Fruit fly (Drosophila melanogaster) whole organism, embryonic: ENCODE data around the gene CG44174.
A peak's percentile ranks its signal among the peaks of the same experiment; 100 is the strongest.

ENCODE experiments used
- Blimp-1 ChIP-seq: fragments of 200-800 bp; sonication (Bioruptor generic); optimal IDR thresholded peaks from 3 replicates; lab custom pipeline; 2018; ENCODE audit warnings: missing biosample characterization, missing genetic modification characterization, mild to moderate bottlenecking, moderate library complexity, missing genetic modification reagents
- CG10267 ChIP-seq: fragments of 200-800 bp; sonication (Bioruptor generic); optimal IDR thresholded peaks from 2 replicates; lab custom pipeline; 2018; ENCODE audit warnings: missing biosample characterization, mild to moderate bottlenecking, missing genetic modification characterization, moderate library complexity
- CG12391 ChIP-seq: fragments of 200-800 bp; sonication (Bioruptor generic); optimal IDR thresholded peaks from 3 replicates; lab custom pipeline; 2018; ENCODE audit warnings: missing biosample characterization, mild to moderate bottlenecking, missing genetic modification characterization, moderate library complexity
- CG12744 ChIP-seq: fragments of 200-800 bp; sonication (Bioruptor generic); optimal IDR thresholded peaks from 2 replicates; lab custom pipeline; 2016; ENCODE audit warnings: missing biosample characterization, missing genetic modification characterization
- CG13894 ChIP-seq: fragments of 200-800 bp; sonication (Bioruptor generic); optimal IDR thresholded peaks from 3 replicates; lab custom pipeline; 2018; ENCODE audit warnings: missing biosample characterization, mild to moderate bottlenecking, missing genetic modification characterization, moderate library complexity
- CG1529 ChIP-seq: fragments of 200-800 bp; sonication (Bioruptor generic); optimal IDR thresholded peaks from 3 replicates; lab custom pipeline; 2018; ENCODE audit warnings: missing biosample characterization, missing genetic modification characterization
- CG15696 ChIP-seq: fragments of 200-800 bp; sonication (Bioruptor generic); optimal IDR thresholded peaks from 2 replicates; lab custom pipeline; 2019; ENCODE audit warnings: missing biosample characterization, mild to moderate bottlenecking, missing genetic modification characterization, moderate library complexity
- CG16815 ChIP-seq: fragments of 200-800 bp; sonication (Bioruptor generic); optimal IDR thresholded peaks from 3 replicates; lab custom pipeline; 2017; ENCODE audit warnings: missing biosample characterization, mild to moderate bottlenecking, missing genetic modification characterization
- CG17359 ChIP-seq: fragments of 200-800 bp; sonication (Bioruptor generic); optimal IDR thresholded peaks from 3 replicates; lab custom pipeline; 2018; ENCODE audit warnings: missing biosample characterization, mild to moderate bottlenecking, missing genetic modification characterization, moderate library complexity
- CG17612 ChIP-seq: fragments of 200-800 bp; sonication (Bioruptor generic); IDR thresholded peaks from 2 replicates; pipeline ENCODE4 v1.3.6; 2022; ENCODE audit warnings: missing biosample characterization, missing genetic modification characterization
- CG17829 ChIP-seq: fragments of 200-800 bp; optimal IDR thresholded peaks from 2 replicates; lab custom pipeline; 2019; ENCODE audit warnings: missing biosample characterization, mild to moderate bottlenecking, missing genetic modification characterization, moderate library complexity
- CG31441 ChIP-seq: fragments of 200-800 bp; sonication (Bioruptor generic); IDR thresholded peaks from 2 replicates; pipeline ENCODE4 v1.3.6; 2022; ENCODE audit warnings: missing biosample characterization, missing genetic modification characterization
- CG33557 ChIP-seq: fragments of 200-800 bp; sonication (Bioruptor generic); optimal IDR thresholded peaks from 2 replicates; lab custom pipeline; 2019; ENCODE audit warnings: missing biosample characterization, mild to moderate bottlenecking, missing genetic modification characterization, moderate library complexity
- CG3407 ChIP-seq: fragments of 200-800 bp; sonication (Bioruptor generic); optimal IDR thresholded peaks from 2 replicates; lab custom pipeline; 2018; ENCODE audit warnings: missing biosample characterization, mild to moderate bottlenecking, missing genetic modification characterization
- CG3726 ChIP-seq: fragments of 200-800 bp; sonication (Bioruptor generic); IDR thresholded peaks from 3 replicates; pipeline ENCODE4, ENCODE4 v1.3.6; 2022; ENCODE audit warnings: missing biosample characterization, missing genetic modification characterization
- CG6854 ChIP-seq: fragments of 200-800 bp; sonication (Bioruptor generic); optimal IDR thresholded peaks from 3 replicates; lab custom pipeline; 2017; ENCODE audit warnings: missing biosample characterization, mild to moderate bottlenecking, missing genetic modification characterization
- CG8924 ChIP-seq: fragments of 200-800 bp; optimal IDR thresholded peaks from 3 replicates; lab custom pipeline; 2019; ENCODE audit warnings: missing biosample characterization, mild to moderate bottlenecking, missing genetic modification characterization, moderate library complexity
- D ChIP-seq, 2 experiments: fragments of 200-800 bp in 1 of 2; fragments of >200 bp in 1 of 2; sonication (Bioruptor generic) in 1 of 2; optimal IDR thresholded peaks; 2 replicates in 1 of 2; 3 replicates in 1 of 2; lab custom pipeline; 2017; ENCODE audit warnings: mild to moderate bottlenecking in 1 of 2, missing biosample characterization in 1 of 2, missing genetic modification characterization in 1 of 2, missing genetic modification reagents in 1 of 2
- Dll ChIP-seq: fragments of 200-800 bp; sonication (Bioruptor generic); IDR thresholded peaks from 4 replicates; pipeline ENCODE4 v1.3.6; 2022; ENCODE audit warnings: missing biosample characterization, missing genetic modification characterization; ENCODE audit not compliant: partially characterized antibody
- Ets65A ChIP-seq: fragments of 200-800 bp; sonication (Bioruptor generic); peaks from one replicate; lab custom pipeline; 2016; ENCODE audit warnings: missing biosample characterization, missing genetic modification characterization
- Hand ChIP-seq: fragments of 200-800 bp; sonication (Bioruptor generic); optimal IDR thresholded peaks from 2 replicates; lab custom pipeline; 2017; ENCODE audit warnings: mild to moderate bottlenecking, missing biosample characterization, missing genetic modification reagents, missing genetic modification characterization
- HmgZ ChIP-seq: fragments of 200-800 bp; sonication (Bioruptor generic); optimal IDR thresholded peaks from 2 replicates; lab custom pipeline; 2018; ENCODE audit warnings: missing biosample characterization, mild to moderate bottlenecking, missing genetic modification characterization
- NK7.1 ChIP-seq: fragments of 200-800 bp; sonication (Bioruptor generic); optimal IDR thresholded peaks from 3 replicates; lab custom pipeline; 2016; ENCODE audit warnings: missing biosample characterization, missing genetic modification characterization
- Sox102F ChIP-seq: fragments of 200-800 bp; sonication (Bioruptor generic); optimal IDR thresholded peaks from 2 replicates; lab custom pipeline; 2018; ENCODE audit warnings: missing biosample characterization, mild to moderate bottlenecking, missing genetic modification characterization, moderate library complexity
- Spps ChIP-seq: fragments of 200-800 bp; sonication (Bioruptor generic); optimal IDR thresholded peaks from 2 replicates; lab custom pipeline; 2018; ENCODE audit warnings: missing biosample characterization, mild to moderate bottlenecking, missing genetic modification characterization
- bowl ChIP-seq: fragments of 200-800 bp; sonication (Bioruptor generic); IDR thresholded peaks from 2 replicates; pipeline ENCODE4 v1.3.6; 2022; ENCODE audit warnings: missing biosample characterization, missing genetic modification characterization
- caup ChIP-seq: fragments of 200-800 bp; sonication (Bioruptor generic); optimal IDR thresholded peaks from 3 replicates; lab custom pipeline; 2017; ENCODE audit warnings: missing biosample characterization, mild to moderate bottlenecking, missing genetic modification characterization, moderate library complexity; ENCODE audit not compliant: severe bottlenecking
- chinmo ChIP-seq: fragments of 200-800 bp; sonication (Bioruptor generic); IDR thresholded peaks from 4 replicates; pipeline ENCODE4 v1.3.6; 2022; ENCODE audit warnings: missing biosample characterization, missing genetic modification characterization; ENCODE audit not compliant: partially characterized antibody
- chn ChIP-seq: fragments of 200-800 bp; sonication (Bioruptor generic); optimal IDR thresholded peaks from 2 replicates; lab custom pipeline; 2016; ENCODE audit warnings: missing biosample characterization, missing genetic modification characterization
- corto ChIP-seq: fragments of 200-800 bp; sonication (Bioruptor generic); optimal IDR thresholded peaks from 2 replicates; lab custom pipeline; 2016; ENCODE audit warnings: missing biosample characterization, mild to moderate bottlenecking, missing genetic modification characterization, moderate library complexity
- crol ChIP-seq: fragments of 200-800 bp; sonication (Bioruptor generic); IDR thresholded peaks from 2 replicates; pipeline ENCODE4 v1.3.6; 2022; ENCODE audit warnings: missing biosample characterization, missing genetic modification characterization
- disco-r ChIP-seq: fragments of 200-800 bp; sonication (Bioruptor generic); optimal IDR thresholded peaks from 2 replicates; lab custom pipeline; 2016; ENCODE audit warnings: missing biosample characterization, missing genetic modification characterization
- esg ChIP-seq: fragments of 200-800 bp; sonication (Bioruptor generic); conservative IDR thresholded peaks from 2 replicates; pipeline ENCODE4 v1.3.6; 2022; ENCODE audit warnings: missing biosample characterization, missing genetic modification characterization
- exex ChIP-seq: fragments of 200-800 bp; sonication (Bioruptor generic); optimal IDR thresholded peaks from 4 replicates; lab custom pipeline; 2018; ENCODE audit warnings: missing biosample characterization, mild to moderate bottlenecking, missing genetic modification characterization, moderate library complexity
- gce ChIP-seq: fragments of 200-800 bp; sonication (Bioruptor generic); IDR thresholded peaks from 3 replicates; pipeline ENCODE4 v1.3.6; 2022; ENCODE audit warnings: missing biosample characterization, missing genetic modification characterization
- hb ChIP-seq: fragments of 200-800 bp; sonication (Bioruptor generic); IDR thresholded peaks from 3 replicates; pipeline ENCODE4 v1.3.6; 2022; ENCODE audit warnings: missing biosample characterization, missing genetic modification characterization; ENCODE audit not compliant: partially characterized antibody
- lbe ChIP-seq: fragments of 200-800 bp; sonication (Bioruptor generic); optimal IDR thresholded peaks from 2 replicates; lab custom pipeline; 2016; ENCODE audit warnings: missing biosample characterization, mild to moderate bottlenecking, missing genetic modification characterization
- lola ChIP-seq, 3 experiments: fragments of >200 bp in 2 of 3; fragments of 200-800 bp in 1 of 3; sonication (Bioruptor generic) in 1 of 3; optimal IDR thresholded peaks; 2 replicates each; lab custom pipeline; 2017 to 2019; ENCODE audit warnings: missing biosample characterization in 3 of 3, missing genetic modification characterization in 3 of 3, mild to moderate bottlenecking in 1 of 3, moderate library complexity in 1 of 3
- nerfin-1 ChIP-seq: fragments of 200-800 bp; sonication (Bioruptor generic); optimal IDR thresholded peaks from 3 replicates; lab custom pipeline; 2019; ENCODE audit warnings: missing biosample characterization, mild to moderate bottlenecking, missing genetic modification characterization, moderate library complexity
- nom ChIP-seq: fragments of 200-800 bp; sonication (Bioruptor generic); optimal IDR thresholded peaks from 2 replicates; lab custom pipeline; 2017; ENCODE audit warnings: missing biosample characterization, missing genetic modification characterization, mild to moderate bottlenecking, moderate library complexity, missing genetic modification reagents
- phol ChIP-seq: fragments of 200-800 bp; sonication (Bioruptor generic); optimal IDR thresholded peaks from 3 replicates; lab custom pipeline; 2018; ENCODE audit warnings: missing biosample characterization, mild to moderate bottlenecking, missing genetic modification characterization, moderate library complexity
- psq ChIP-seq: fragments of 200-800 bp; sonication (Bioruptor generic); optimal IDR thresholded peaks from 2 replicates; lab custom pipeline; 2017; ENCODE audit warnings: missing biosample characterization, missing genetic modification characterization
- sens ChIP-seq: fragments of 200-800 bp; sonication (Bioruptor generic); peaks from one replicate; lab custom pipeline; 2016; ENCODE audit warnings: missing biosample characterization, missing genetic modification characterization
- slp2 ChIP-seq: fragments of 200-800 bp; sonication (Bioruptor generic); optimal IDR thresholded peaks from 2 replicates; lab custom pipeline; 2016; ENCODE audit warnings: missing biosample characterization, missing genetic modification characterization
- tx ChIP-seq: fragments of 200-800 bp; sonication (Bioruptor generic); optimal IDR thresholded peaks from 2 replicates; lab custom pipeline; 2016; ENCODE audit warnings: missing biosample characterization, missing genetic modification characterization
- unpg ChIP-seq: fragments of 200-800 bp; sonication (Bioruptor generic); optimal IDR thresholded peaks from 3 replicates; lab custom pipeline; 2018; ENCODE audit warnings: missing biosample characterization, mild to moderate bottlenecking, missing genetic modification characterization, moderate library complexity
- usp ChIP-seq: fragments of >200 bp; optimal IDR thresholded peaks from 2 replicates; lab custom pipeline; 2017; ENCODE audit warnings: missing biosample characterization, missing genetic modification characterization
- wor ChIP-seq: fragments of 200-800 bp; sonication (Bioruptor generic); IDR thresholded peaks from 2 replicates; pipeline ENCODE4 v1.3.6; 2022; ENCODE audit warnings: missing biosample characterization, missing genetic modification characterization

The CG44174 gene

DNA sequence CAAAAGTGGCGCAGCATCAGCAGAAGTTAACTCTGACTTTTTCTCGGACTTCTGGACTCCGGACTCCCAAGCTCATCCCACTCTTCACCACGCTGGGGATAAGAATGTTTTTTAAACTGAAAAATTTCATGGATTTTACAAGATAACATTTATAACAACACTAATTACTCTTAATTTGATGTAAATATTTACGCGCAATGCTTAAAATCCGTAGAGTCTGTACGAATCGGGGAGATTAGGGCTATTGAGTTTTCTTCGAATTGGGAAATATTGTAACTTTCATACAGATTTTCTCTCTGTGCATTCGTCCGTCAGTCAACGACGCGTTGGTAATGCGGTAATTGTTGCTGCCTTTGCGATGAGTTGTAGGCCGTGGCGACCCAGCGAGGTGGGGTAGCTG lies 15.3 kb downstream of the CG44174 start (continued):
- TF ChIP-seq CG16815 (GFP tag; lab: Kevin White, UChicago) (no peak), psq (GFP tag; lab: Kevin White, UChicago) (no peak), CG17829 (tag; lab: Kevin White, UChicago) (no peak), sens (GFP tag; lab: Kevin White, UChicago) (peak; percentile 12), Dll (no peak), CG17612 (GFP tag; lab: Robert Waterston, UW) (no peak), disco-r (GFP tag; lab: Kevin White, UChicago) (no peak), tx (GFP tag; lab: Kevin White, UChicago) (no peak), bowl (no peak), D (optimal IDR thresholded peaks at IDR 0.05; lab: Kevin White, UChicago) (no peak), D (GFP tag; optimal IDR thresholded peaks at IDR 0.05; lab: Kevin White, UChicago) (no peak), hb (GFP tag; lab: Robert Waterston, UW) (no peak), CG12744 (GFP tag; lab: Kevin White, UChicago) (no peak), Ets65A (GFP tag; lab: Kevin White, UChicago) (peak; percentile 40), lbe (peak; percentile 61), gce (GFP tag; lab: Robert Waterston, UW) (no peak), Hand (GFP tag; lab: Kevin White, UChicago) (no peak), nerfin-1 (tag; lab: Kevin White, UChicago) (no peak), CG15696 (tag; lab: Kevin White, UChicago) (no peak), CG13894 (no peak), slp2 (GFP tag; lab: Kevin White, UChicago) (no peak), CG17359 (no peak), exex (tag; lab: Kevin White, UChicago) (no peak), CG3726 (GFP tag; lab: Robert Waterston, UW) (no peak), corto (GFP tag; lab: Kevin White, UChicago) (peak; percentile 22), nom (GFP tag; lab: Kevin White, UChicago) (peak; percentile 14)
- TF ChIP-seq, all 482 proteins: peak for 6

- TF ChIP-seq CG6854 (GFP tag; lab: Kevin White, UChicago) (no peak), CG13894 (peak; percentile 51), crol (GFP tag; lab: Robert Waterston, UW) (peak; percentile 42), chinmo (GFP tag; lab: Robert Waterston, UW) (0 out of 4 replicates have a peak, but pooled peaks have one; percentile 10), caup (GFP tag; lab: Kevin White, UChicago) (no peak)
Observed at dm6 chr3R:19276135-19276534, 21.4 kb downstream of the CG44174 start.

- TF ChIP-seq Spps (tag; lab: Kevin White, UChicago) (peak; percentile 32), gce (GFP tag; lab: Robert Waterston, UW) (no peak), CG8924 (tag; lab: Kevin White, UChicago) (peak; percentile 2), CG33557 (GFP tag; lab: Kevin White, UChicago) (peak; percentile 42), usp (GFP tag; lab: Kevin White, UChicago) (no peak), CG12391 (tag; lab: Kevin White, UChicago) (peak; percentile 29), chn (GFP tag; lab: Kevin White, UChicago) (no peak), CG1529 (GFP tag; lab: Kevin White, UChicago) (peak; percentile 36), wor (GFP tag; lab: Robert Waterston, UW) (0 out of 2 replicates have a peak, but pooled peaks have one; percentile 15), Sox102F (GFP tag; lab: Kevin White, UChicago) (peak; percentile 40), CG31441 (GFP tag; lab: Robert Waterston, UW) (peak; percentile 32; the same call in 1 of the 2 replicates), NK7.1 (GFP tag; lab: Kevin White, UChicago) (no peak), HmgZ (tag; lab: Kevin White, UChicago) (no peak), esg (GFP tag; lab: Robert Waterston, UW) (no peak), CG10267 (tag; lab: Kevin White, UChicago) (peak; percentile 32), lola (GFP tag; optimal IDR thresholded peaks at IDR 0.05; lab: Kevin White, UChicago) (peak in 1 of 3 experiments; percentile 72), CG3407 (GFP tag; lab: Kevin White, UChicago) (peak; percentile 7), unpg (peak; percentile 11), Blimp-1 (GFP tag; lab: Kevin White, UChicago) (peak; percentile 69), phol (tag; lab: Kevin White, UChicago) (peak; percentile 61)
Observed at dm6 chr3R:19274028-19274427, 23.5 kb downstream of the CG44174 start.
